Worm (Caenorhabditis elegans) whole organism, L2 larva: ENCODE measurements around the gene srd-43.

Experiments used
- ZK546.5 ChIP-seq: sonication (generic microtip); optimal IDR thresholded peaks from 2 replicates; lab custom pipeline; 2017; ENCODE audit warnings: missing biosample characterization, missing genetic modification characterization
- alr-1 ChIP-seq: fragments of 150-350 bp; optimal IDR thresholded peaks from 2 replicates; lab custom pipeline; 2014; ENCODE audit warnings: missing biosample characterization, missing genetic modification characterization
- ama-1 ChIP-seq: fragments of 150-350 bp; optimal IDR thresholded peaks from 2 replicates; lab custom pipeline; 2018; ENCODE audit warnings: inconsistent platforms
- dmd-4 ChIP-seq: sonication (generic microtip); optimal IDR thresholded peaks from 2 replicates; lab custom pipeline; 2017; ENCODE audit warnings: missing biosample characterization, missing genetic modification characterization
- fos-1 ChIP-seq: fragments of 150-350 bp; optimal IDR thresholded peaks from 2 replicates; lab custom pipeline; 2014; ENCODE audit warnings: missing biosample characterization, missing genetic modification characterization
- lsy-2 ChIP-seq, 2 experiments: fragments of 150-350 bp in 1 of 2; sonication (generic microtip) in 1 of 2; optimal IDR thresholded peaks; 2 replicates each; lab custom pipeline; 2014 to 2017; ENCODE audit warnings: missing biosample characterization in 2 of 2, missing genetic modification characterization in 2 of 2
- nhr-11 ChIP-seq: fragments of 150-350 bp; optimal IDR thresholded peaks from 2 replicates; lab custom pipeline; 2014; ENCODE audit warnings: missing biosample characterization, missing genetic modification characterization
- nhr-12 ChIP-seq: fragments of 150-350 bp; optimal IDR thresholded peaks from 2 replicates; lab custom pipeline; 2014; ENCODE audit warnings: missing biosample characterization, missing genetic modification characterization
- nhr-237 ChIP-seq: fragments of 150-350 bp; optimal IDR thresholded peaks from 2 replicates; lab custom pipeline; 2014; ENCODE audit warnings: missing biosample characterization, missing genetic modification characterization
- nhr-25 ChIP-seq: fragments of 150-350 bp; sonication (generic microtip); optimal IDR thresholded peaks from 3 replicates; lab custom pipeline; 2014; ENCODE audit warnings: missing biosample characterization, missing genetic modification characterization
- nhr-77 ChIP-seq: fragments of 150-350 bp; optimal IDR thresholded peaks from 2 replicates; lab custom pipeline; 2014; ENCODE audit warnings: missing biosample characterization, missing genetic modification characterization
- unc-39 ChIP-seq: fragments of 150-350 bp; optimal IDR thresholded peaks from 2 replicates; lab custom pipeline; 2014; ENCODE audit warnings: missing biosample characterization, missing genetic modification characterization
- ztf-11 ChIP-seq: sonication (generic microtip); optimal IDR thresholded peaks from 2 replicates; lab custom pipeline; 2017; ENCODE audit warnings: missing biosample characterization, missing genetic modification characterization

- TF ChIP-seq ama-1 (lab: Kevin White, UChicago) (no peak), nhr-12 (tag; lab: Kevin White, UChicago) (no peak), nhr-237 (no peak), ZK546.5 (tag; lab: Kevin White, UChicago) (no peak), fos-1 (tag; lab: Kevin White, UChicago) (no peak), lsy-2 (tag; optimal IDR thresholded peaks at IDR 0.05; lab: Kevin White, UChicago) (no peak), unc-39 (no peak), nhr-77 (no peak), alr-1 (tag; lab: Kevin White, UChicago) (no peak), nhr-11 (no peak), dmd-4 (tag; lab: Kevin White, UChicago) (no peak), nhr-25 (tag; lab: Kevin White, UChicago) (no peak), ztf-11 (tag; lab: Kevin White, UChicago) (no peak)
Observed at ce11 chrX:13350123-13350798, 44.6 kb upstream of the srd-43 start.
